Fruit fly (Drosophila melanogaster) whole organism, pupa: ENCODE results near the gene CG12640.

ENCODE experiments used
- CG10348 ChIP-seq: fragments of 200-800 bp; sonication (Bioruptor generic); IDR thresholded peaks from 2 replicates; pipeline ENCODE4 v1.3.6; 2022; ENCODE audit warnings: missing biosample characterization, missing genetic modification characterization
- CG12605 ChIP-seq: fragments of 200-800 bp; sonication (Bioruptor generic); IDR thresholded peaks from 2 replicates; pipeline ENCODE4 v1.3.6; 2022; ENCODE audit warnings: missing biosample characterization, missing genetic modification characterization
- CG13204 ChIP-seq: fragments of 200-800 bp; sonication (Bioruptor generic); optimal IDR thresholded peaks from 2 replicates; lab custom pipeline; 2018; ENCODE audit warnings: missing biosample characterization, mild to moderate bottlenecking, missing genetic modification characterization, moderate library complexity
- CG14655 ChIP-seq: fragments of 200-800 bp; sonication (Bioruptor generic); optimal IDR thresholded peaks from 3 replicates; lab custom pipeline; 2017; ENCODE audit warnings: mild to moderate bottlenecking, missing biosample characterization, missing genetic modification reagents, missing genetic modification characterization
- CG15710 ChIP-seq: fragments of 200-800 bp; sonication (Bioruptor generic); optimal IDR thresholded peaks from 2 replicates; lab custom pipeline; 2018; ENCODE audit warnings: missing biosample characterization, mild to moderate bottlenecking, missing genetic modification characterization, moderate library complexity
- CG17806 ChIP-seq: fragments of 200-800 bp; sonication (Bioruptor generic); optimal IDR thresholded peaks from 2 replicates; lab custom pipeline; 2018; ENCODE audit warnings: missing biosample characterization, mild to moderate bottlenecking, missing genetic modification characterization, moderate library complexity
- CG32121 ChIP-seq: fragments of 200-800 bp; sonication (Bioruptor generic); IDR thresholded peaks from 2 replicates; pipeline ENCODE4 v1.3.6; 2022; ENCODE audit warnings: missing biosample characterization, missing genetic modification characterization
- CG34367 ChIP-seq: fragments of 200-800 bp; sonication (Bioruptor generic); optimal IDR thresholded peaks from 2 replicates; lab custom pipeline; 2018; ENCODE audit warnings: missing biosample characterization, mild to moderate bottlenecking, missing genetic modification characterization
- CG4496 ChIP-seq: fragments of 200-800 bp; sonication (Bioruptor generic); IDR thresholded peaks from 3 replicates; pipeline ENCODE4 v1.3.6; 2022; ENCODE audit warnings: missing biosample characterization, missing genetic modification characterization
- CG8159 ChIP-seq: fragments of 200-800 bp; sonication (Bioruptor generic); optimal IDR thresholded peaks from 3 replicates; lab custom pipeline; 2018; ENCODE audit warnings: missing biosample characterization, mild to moderate bottlenecking, missing genetic modification characterization, moderate library complexity
- CG8301 ChIP-seq: fragments of 200-800 bp; sonication (Bioruptor generic); optimal IDR thresholded peaks from 2 replicates; lab custom pipeline; 2018; ENCODE audit warnings: missing biosample characterization, mild to moderate bottlenecking, missing genetic modification characterization
- CG9948 ChIP-seq: fragments of 200-800 bp; sonication (Bioruptor generic); optimal IDR thresholded peaks from 2 replicates; lab custom pipeline; 2018; ENCODE audit warnings: missing biosample characterization, mild to moderate bottlenecking, missing genetic modification characterization, moderate library complexity
- D1 ChIP-seq: fragments of 200-800 bp; sonication (Bioruptor generic); optimal IDR thresholded peaks from 2 replicates; lab custom pipeline; 2018; ENCODE audit warnings: missing biosample characterization, mild to moderate bottlenecking, missing genetic modification characterization, moderate library complexity
- EcR ChIP-seq: fragments of 200-800 bp; sonication (Bioruptor generic); optimal IDR thresholded peaks from 3 replicates; lab custom pipeline; 2019; ENCODE audit warnings: missing biosample characterization, missing genetic modification characterization, mild to moderate bottlenecking, moderate library complexity, missing genetic modification reagents
- Ets98B ChIP-seq: fragments of 200-800 bp; sonication (Bioruptor generic); IDR thresholded peaks from 2 replicates; pipeline ENCODE4 v1.3.6; 2022; ENCODE audit warnings: missing biosample characterization, missing genetic modification characterization
- Pif1A ChIP-seq: fragments of 200-800 bp; sonication (Bioruptor generic); optimal IDR thresholded peaks from 3 replicates; lab custom pipeline; 2016; ENCODE audit warnings: missing biosample characterization, missing genetic modification characterization
- Pif1B ChIP-seq: fragments of 200-800 bp; sonication (Bioruptor generic); optimal IDR thresholded peaks from 3 replicates; lab custom pipeline; 2016; ENCODE audit warnings: missing biosample characterization, missing genetic modification characterization
- Snoo ChIP-seq: fragments of 200-800 bp; sonication (Bioruptor generic); optimal IDR thresholded peaks from 3 replicates; lab custom pipeline; 2017; ENCODE audit warnings: missing biosample characterization, mild to moderate bottlenecking, missing genetic modification characterization, inconsistent platforms
- fd96Ca ChIP-seq: fragments of 200-800 bp; sonication (Bioruptor generic); IDR thresholded peaks from 3 replicates; pipeline ENCODE4 v1.3.6; 2022; ENCODE audit warnings: missing biosample characterization, missing genetic modification characterization
- gl ChIP-seq: fragments of 200-800 bp; sonication (Bioruptor generic); optimal IDR thresholded peaks from 2 replicates; lab custom pipeline; 2018; ENCODE audit warnings: missing biosample characterization, mild to moderate bottlenecking, missing genetic modification characterization
- rn ChIP-seq: fragments of 200-800 bp; sonication (Bioruptor generic); IDR thresholded peaks from 2 replicates; pipeline ENCODE4 v1.3.6; 2022; ENCODE audit warnings: missing biosample characterization, missing genetic modification characterization

CG12640 gene

dm6 chrX:10385757-10386156, 46.9 kb downstream of the CG12640 start, which contains the start of the genes Psf3 and flw:
TSS of gene Psf3 (minus strand) at chrX:10385861.
TSS of gene flw (plus strand) at chrX:10385960.
- TF ChIP-seq CG12605 (GFP tag; lab: Robert Waterston, UW) (0 out of 2 replicates have a peak, but pooled peaks have one; percentile 29), CG13204 (GFP tag; lab: Kevin White, UChicago) (no peak), CG8159 (tag; lab: Kevin White, UChicago) (no peak), CG4496 (GFP tag; lab: Robert Waterston, UW) (0 out of 3 replicates have a peak, but pooled peaks have one; percentile 7), Ets98B (GFP tag; lab: Robert Waterston, UW) (no peak; the same call in 1 of the 2 replicates), CG15710 (tag; lab: Kevin White, UChicago) (no peak), CG10348 (GFP tag; lab: Robert Waterston, UW) (no peak), CG14655 (GFP tag; lab: Kevin White, UChicago) (no peak), D1 (tag; lab: Kevin White, UChicago) (no peak), Pif1A (GFP tag; lab: Kevin White, UChicago) (no peak), CG8301 (no peak), Pif1B (peak; percentile 29), CG34367 (no peak), CG9948 (tag; lab: Kevin White, UChicago) (no peak), CG32121 (GFP tag; lab: Robert Waterston, UW) (0 out of 2 replicates have a peak, but pooled peaks have one; percentile 11), CG17806 (no peak), gl (no peak)

- no peak for TF ChIP-seq CG8301
- TF ChIP-seq EcR (GFP tag; lab: Kevin White, UChicago) = no peak
- TF ChIP-seq D1 (tag; lab: Kevin White, UChicago) = no peak
- TF ChIP-seq CG34367 = no peak
- TF ChIP-seq CG9948 (tag; lab: Kevin White, UChicago) = no peak
- no peak for TF ChIP-seq fd96Ca (GFP tag; lab: Robert Waterston, UW)
- TF ChIP-seq CG14655 (GFP tag; lab: Kevin White, UChicago) = no peak
- TF ChIP-seq CG4496 (GFP tag; lab: Robert Waterston, UW) = no peak
- TF ChIP-seq CG8159 (tag; lab: Kevin White, UChicago) = no peak
- no peak for TF ChIP-seq Pif1B
- TF ChIP-seq CG15710 (tag; lab: Kevin White, UChicago) = no peak
- TF ChIP-seq Snoo (tag; lab: Kevin White, UChicago) = no peak
- no peak for TF ChIP-seq CG13204 (GFP tag; lab: Kevin White, UChicago)
- no peak for TF ChIP-seq rn (GFP tag; lab: Robert Waterston, UW)
- TF ChIP-seq Ets98B (GFP tag; lab: Robert Waterston, UW) = no peak
- no peak for TF ChIP-seq CG10348 (GFP tag; lab: Robert Waterston, UW)
Measured at dm6 chrX:10384947-10385346, 47.7 kb downstream of the CG12640 start.
